Worm (Caenorhabditis elegans) whole organism, L4 larva: ENCODE measurements around the gene F58A4.1.

Experiments used
- ama-1 ChIP-seq: fragments of 150-350 bp; optimal IDR thresholded peaks from 2 replicates; lab custom pipeline; 2014; ENCODE audit warnings: inconsistent platforms, mixed read lengths
- arid-1 ChIP-seq: fragments of 200-800 bp; sonication (Bioruptor generic); conservative IDR thresholded peaks from 2 replicates; pipeline ENCODE4 v1.3.6; 2022; ENCODE audit warnings: missing genetic modification reagents, missing genetic modification characterization, missing compliant biosample characterization
- dpl-1 ChIP-seq: fragments of 150-350 bp; optimal IDR thresholded peaks from 2 replicates; lab custom pipeline; 2014; ENCODE audit warnings: missing biosample characterization, missing genetic modification reagents, missing genetic modification characterization
- dve-1 ChIP-seq: sonication (generic microtip); optimal IDR thresholded peaks from 2 replicates; lab custom pipeline; 2017; ENCODE audit warnings: antibody characterized with exemption, mild to moderate bottlenecking, missing genetic modification characterization, missing compliant biosample characterization; ENCODE audit not compliant: insufficient read depth
- nhr-10 ChIP-seq: fragments of 150-350 bp; optimal IDR thresholded peaks from 2 replicates; lab custom pipeline; 2014; ENCODE audit warnings: missing biosample characterization, missing genetic modification characterization
- pqm-1 ChIP-seq: sonication (generic microtip); optimal IDR thresholded peaks from 2 replicates; lab custom pipeline; 2017; ENCODE audit warnings: missing biosample characterization, missing genetic modification characterization
- skn-1 ChIP-seq: fragments of 150-350 bp; optimal IDR thresholded peaks from 2 replicates; lab custom pipeline; 2014; ENCODE audit warnings: missing biosample characterization, missing genetic modification characterization
- unc-62 ChIP-seq, 3 experiments: fragments of 150-350 bp in 1 of 3; sonication (generic microtip); optimal IDR thresholded peaks in 2 of 3; peaks in 1 of 3; 1 replicate in 1 of 3; 2 replicates in 2 of 3; lab custom pipeline; 2014 to 2017; ENCODE audit warnings: missing biosample characterization in 3 of 3, missing genetic modification characterization in 3 of 3, missing genetic modification reagents in 3 of 3, missing genotype in 1 of 3
- vab-7 ChIP-seq: fragments of 200-800 bp; sonication (Bioruptor generic); IDR thresholded peaks from 2 replicates; pipeline ENCODE4 v1.3.6; 2022; ENCODE audit warnings: missing genetic modification reagents, missing genetic modification characterization, missing compliant biosample characterization
- zip-2 ChIP-seq: fragments of 150-350 bp; optimal IDR thresholded peaks from 2 replicates; lab custom pipeline; 2014; ENCODE audit warnings: missing biosample characterization, missing genetic modification characterization

DNA sequence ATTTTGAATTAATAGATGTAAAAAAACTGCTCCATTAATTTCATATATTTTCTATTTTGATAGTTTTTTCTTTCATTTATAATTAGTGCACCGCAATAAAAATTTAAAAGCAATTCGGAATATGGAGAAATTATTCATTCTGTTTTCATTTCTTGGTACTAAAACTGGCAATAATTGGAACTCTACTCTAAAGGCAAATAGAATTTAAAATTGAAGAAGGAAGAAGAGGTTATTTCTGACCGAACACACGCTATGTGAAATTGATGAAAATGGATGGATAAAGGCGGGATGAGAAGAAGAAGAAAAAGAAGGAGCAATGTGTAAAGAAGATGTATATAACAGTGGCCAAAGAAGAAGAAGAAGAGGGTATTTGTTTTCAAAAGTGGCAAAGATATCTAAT, 15.0 kb upstream of the F58A4.1 start:
- TF ChIP-seq nhr-10 (tag; lab: Kevin White, UChicago) (no peak), unc-62 (GFP tag; optimal IDR thresholded peaks at IDR 0.05 in 1 of 2; lab: Kevin White, UChicago) (no peak), unc-62 (tag; optimal IDR thresholded peaks at IDR 0.05; lab: Kevin White, UChicago) (no peak), pqm-1 (tag; lab: Kevin White, UChicago) (no peak), arid-1 (no peak), vab-7 (GFP tag; lab: Robert Waterston, UW) (no peak), skn-1 (no peak), zip-2 (tag; lab: Kevin White, UChicago) (no peak), dve-1 (tag; lab: Kevin White, UChicago) (no peak), dpl-1 (GFP tag; lab: Kevin White, UChicago) (no peak), ama-1 (lab: Kevin White, UChicago) (no peak)
